Fruit fly (Drosophila melanogaster): Measurements from ENCODE around the gene CG9550.

dm6 chr2L:6502887-6503723 is 6.3 kb downstream of the CG9550 start:
- TF ChIP-seq gl (tag; optimal IDR thresholded peaks at IDR 0.05) (no peak), CG12605 (GFP tag; IDR thresholded peaks at IDR 0.05) (peak; percentile 65; the same call in 1 of the 2 replicates), CG8301 (tag; optimal IDR thresholded peaks at IDR 0.05) (no peak), CG4496 (GFP tag; IDR thresholded peaks at IDR 0.05) (no peak; the same call in 2 of the 3 replicates), CG13204 (GFP tag; optimal IDR thresholded peaks at IDR 0.05) (no peak), EcR (GFP tag; optimal IDR thresholded peaks at IDR 0.05) (peak; percentile 31), Pif1B (GFP tag; optimal IDR thresholded peaks at IDR 0.05) (no peak), CG10348 (GFP tag; IDR thresholded peaks at IDR 0.05) (no peak), Pif1A (GFP tag; optimal IDR thresholded peaks at IDR 0.05) (no peak), rn (GFP tag; IDR thresholded peaks at IDR 0.05) (0 out of 2 replicates have a peak, but pooled peaks have one; percentile 8), CG15710 (tag; optimal IDR thresholded peaks at IDR 0.05) (no peak)
